Fruit fly (Drosophila melanogaster) whole organism, adult: Measurements from ENCODE around the gene CG42798.

Experiments used
- CG11617 ChIP-seq: fragments of 200-800 bp; sonication (Bioruptor generic); optimal IDR thresholded peaks from 2 replicates; lab custom pipeline; 2017; ENCODE audit warnings: mild to moderate bottlenecking, missing biosample characterization, missing genetic modification reagents, missing genetic modification characterization
- CG12768 ChIP-seq: fragments of 200-800 bp; sonication (Bioruptor generic); optimal IDR thresholded peaks from 2 replicates; lab custom pipeline; 2017; ENCODE audit warnings: missing biosample characterization, missing genetic modification characterization, mild to moderate bottlenecking, moderate library complexity, missing genetic modification reagents
- CG14711 ChIP-seq: fragments of 200-800 bp; sonication (Bioruptor generic); optimal IDR thresholded peaks from 2 replicates; lab custom pipeline; 2018; ENCODE audit warnings: missing biosample characterization, mild to moderate bottlenecking, missing genetic modification characterization, moderate library complexity
- CG1620 ChIP-seq: fragments of 200-800 bp; sonication (Bioruptor generic); optimal IDR thresholded peaks from 2 replicates; lab custom pipeline; 2016; ENCODE audit warnings: missing biosample characterization, missing genetic modification characterization
- CG33017 ChIP-seq: fragments of 200-800 bp; sonication (Bioruptor generic); optimal IDR thresholded peaks from 2 replicates; lab custom pipeline; 2018; ENCODE audit warnings: missing biosample characterization, mild to moderate bottlenecking, missing genetic modification characterization, moderate library complexity
- CG5204 ChIP-seq: fragments of 200-800 bp; sonication (Bioruptor generic); optimal IDR thresholded peaks from 2 replicates; lab custom pipeline; 2016; ENCODE audit warnings: missing biosample characterization, missing genetic modification characterization
- CG7045 ChIP-seq: fragments of 200-800 bp; sonication (Bioruptor generic); optimal IDR thresholded peaks from 2 replicates; lab custom pipeline; 2017; ENCODE audit warnings: missing biosample characterization, mild to moderate bottlenecking, missing genetic modification characterization
- CG7101 ChIP-seq: fragments of 200-800 bp; sonication (Bioruptor generic); optimal IDR thresholded peaks from 2 replicates; lab custom pipeline; 2018; ENCODE audit warnings: missing biosample characterization, mild to moderate bottlenecking, missing genetic modification characterization, moderate library complexity
- Clk ChIP-seq: fragments of 200-800 bp; sonication (Bioruptor generic); optimal IDR thresholded peaks from 2 replicates; lab custom pipeline; 2017; ENCODE audit warnings: missing biosample characterization, missing genetic modification characterization
- Crg-1 ChIP-seq: fragments of 200-800 bp; sonication (Bioruptor generic); optimal IDR thresholded peaks from 2 replicates; lab custom pipeline; 2016; ENCODE audit warnings: missing biosample characterization, missing genetic modification characterization
- Hr96 ChIP-seq: fragments of 200-800 bp; sonication (Bioruptor generic); optimal IDR thresholded peaks from 2 replicates; lab custom pipeline; 2016; ENCODE audit warnings: missing biosample characterization, missing genetic modification characterization
- Mnt ChIP-seq: fragments of 200-800 bp; sonication (Bioruptor generic); optimal IDR thresholded peaks from 2 replicates; lab custom pipeline; 2016; ENCODE audit warnings: missing biosample characterization, mild to moderate bottlenecking, missing genetic modification characterization
- bab1 ChIP-seq: fragments of 200-800 bp; sonication (Bioruptor generic); optimal IDR thresholded peaks from 3 replicates; lab custom pipeline; 2019; ENCODE audit warnings: missing biosample characterization, mild to moderate bottlenecking, missing genetic modification characterization, moderate library complexity
- cic ChIP-seq: fragments of 200-800 bp; sonication (Bioruptor generic); optimal IDR thresholded peaks from 2 replicates; lab custom pipeline; 2017; ENCODE audit warnings: missing biosample characterization, mild to moderate bottlenecking, missing genetic modification characterization, moderate library complexity
- cnc ChIP-seq, 2 experiments: fragments of >200 bp; optimal IDR thresholded peaks; 2 replicates each; lab custom pipeline; 2017
- kay ChIP-seq: fragments of 200-800 bp; sonication (Bioruptor generic); peaks from one replicate; lab custom pipeline; 2016; ENCODE audit warnings: missing biosample characterization, missing genetic modification characterization, borderline replicate concordance
- ovo ChIP-seq: fragments of 200-800 bp; sonication (Bioruptor generic); optimal IDR thresholded peaks from 2 replicates; lab custom pipeline; 2016; ENCODE audit warnings: missing biosample characterization, missing genetic modification characterization
- pad ChIP-seq: fragments of 200-800 bp; sonication (Bioruptor generic); optimal IDR thresholded peaks from 3 replicates; lab custom pipeline; 2017; ENCODE audit warnings: missing biosample characterization, missing genetic modification characterization, mild to moderate bottlenecking, moderate library complexity, missing genetic modification reagents
- tj ChIP-seq: fragments of 200-800 bp; sonication (Bioruptor generic); optimal IDR thresholded peaks from 3 replicates; lab custom pipeline; 2017; ENCODE audit warnings: missing biosample characterization, mild to moderate bottlenecking, missing genetic modification characterization, moderate library complexity
- toe ChIP-seq: fragments of 200-800 bp; sonication (Bioruptor generic); optimal IDR thresholded peaks from 2 replicates; lab custom pipeline; 2016; ENCODE audit warnings: missing biosample characterization, missing genetic modification characterization

CG42798 gene

dm6 chr3R:17406411-17406810 is at the start of gene CG42798, which contains the start of gene CG42824:
TSS of gene CG42798 (plus strand) at chr3R:17406678.
TSS of gene CG42824 (minus strand) at chr3R:17406511.
- TF ChIP-seq CG33017 (no peak), ovo (no peak), cnc (optimal IDR thresholded peaks at IDR 0.05; lab: Kevin White, UChicago) (no peak), tj (GFP tag; lab: Kevin White, UChicago) (no peak), Hr96 (GFP tag; lab: Kevin White, UChicago) (no peak), cic (GFP tag; lab: Kevin White, UChicago) (no peak), CG11617 (GFP tag; lab: Kevin White, UChicago) (no peak), Crg-1 (no peak), toe (no peak), CG12768 (GFP tag; lab: Kevin White, UChicago) (no peak), kay (GFP tag; lab: Kevin White, UChicago) (no peak), CG14711 (tag; lab: Kevin White, UChicago) (no peak)

DNA sequence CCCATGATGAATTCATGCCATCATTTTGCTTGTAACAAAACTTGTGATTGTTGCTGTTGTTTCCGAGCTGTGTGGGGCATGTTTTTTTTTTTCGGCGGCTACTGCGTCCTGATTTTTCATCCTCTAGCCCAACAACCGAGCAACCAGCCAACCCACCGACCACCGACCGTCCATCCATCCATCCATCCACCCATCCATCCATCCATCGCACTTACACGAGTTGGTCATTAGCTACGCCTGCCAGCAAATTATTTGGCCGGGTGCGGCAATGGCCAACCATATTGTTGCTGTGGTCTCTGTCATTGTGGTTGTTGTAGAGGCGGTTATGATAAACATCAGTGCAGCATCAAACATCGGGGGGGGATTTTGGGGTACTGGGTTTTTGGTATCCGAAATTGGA is 47.1 kb upstream of the CG42798 start:
- TF ChIP-seq CG7101 (tag; lab: Kevin White, UChicago) (no peak), cnc (optimal IDR thresholded peaks at IDR 0.05; lab: Kevin White, UChicago) (no peak), Mnt (GFP tag; lab: Kevin White, UChicago) (no peak), CG1620 (GFP tag; lab: Kevin White, UChicago) (no peak), tj (GFP tag; lab: Kevin White, UChicago) (no peak), bab1 (GFP tag; lab: Kevin White, UChicago) (no peak), ovo (no peak), CG7045 (GFP tag; lab: Kevin White, UChicago) (no peak), CG12768 (GFP tag; lab: Kevin White, UChicago) (no peak), CG14711 (tag; lab: Kevin White, UChicago) (no peak), kay (GFP tag; lab: Kevin White, UChicago) (no peak), toe (no peak), Crg-1 (no peak)

- TF ChIP-seq CG5204 (GFP tag; lab: Kevin White, UChicago): no peak
- TF ChIP-seq pad (GFP tag; lab: Kevin White, UChicago): no peak
- no peak for TF ChIP-seq cic (GFP tag; lab: Kevin White, UChicago)
- no peak for TF ChIP-seq cnc (optimal IDR thresholded peaks at IDR 0.05; lab: Kevin White, UChicago)
- TF ChIP-seq Crg-1: no peak
- TF ChIP-seq kay (GFP tag; lab: Kevin White, UChicago): no peak
- no peak for TF ChIP-seq CG14711 (tag; lab: Kevin White, UChicago)
- no peak for TF ChIP-seq CG7101 (tag; lab: Kevin White, UChicago)
- no peak for TF ChIP-seq CG11617 (GFP tag; lab: Kevin White, UChicago)
- no peak for TF ChIP-seq CG12768 (GFP tag; lab: Kevin White, UChicago)
Measured at dm6 chr3R:17366023-17366422, 40.5 kb upstream of the CG42798 start, which contains the start of gene beat-IIa. TSS of gene beat-IIa (minus strand) at chr3R:17366119.

DNA sequence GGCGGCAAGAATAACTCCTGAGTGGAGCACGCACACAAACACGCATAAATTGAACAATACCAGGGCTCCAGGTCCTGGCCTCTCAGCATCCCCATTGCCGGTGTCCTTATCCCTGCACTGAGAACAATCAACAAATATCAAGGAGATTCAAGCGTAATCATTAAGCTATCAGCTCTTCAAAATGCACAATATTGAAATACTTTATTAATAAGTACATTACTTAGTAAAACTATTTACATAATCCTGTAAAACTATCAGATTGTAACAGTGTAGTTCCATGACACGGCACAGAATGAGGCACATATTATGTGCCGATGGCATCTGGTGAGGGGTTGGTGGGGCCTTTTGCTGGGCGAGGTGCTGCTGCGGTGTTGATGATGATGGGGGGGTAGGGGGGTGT is 35.4 kb upstream of the CG42798 start:
- no peak for TF ChIP-seq CG7101 (tag; lab: Kevin White, UChicago)
- TF ChIP-seq Crg-1: no peak
- TF ChIP-seq pad (GFP tag; lab: Kevin White, UChicago): no peak
- TF ChIP-seq cic (GFP tag; lab: Kevin White, UChicago): no peak
- TF ChIP-seq Clk (GFP tag; lab: Kevin White, UChicago): no peak
- no peak for TF ChIP-seq Hr96 (GFP tag; lab: Kevin White, UChicago)
- TF ChIP-seq ovo: no peak
- TF ChIP-seq toe: no peak
- TF ChIP-seq tj (GFP tag; lab: Kevin White, UChicago): no peak
- no peak for TF ChIP-seq kay (GFP tag; lab: Kevin White, UChicago)
- no peak for TF ChIP-seq CG14711 (tag; lab: Kevin White, UChicago)
- TF ChIP-seq CG11617 (GFP tag; lab: Kevin White, UChicago): no peak
- no peak for TF ChIP-seq CG33017
- no peak for TF ChIP-seq CG7045 (GFP tag; lab: Kevin White, UChicago)
- no peak for TF ChIP-seq CG12768 (GFP tag; lab: Kevin White, UChicago)
- TF ChIP-seq CG1620 (GFP tag; lab: Kevin White, UChicago): no peak
- no peak for TF ChIP-seq cnc (optimal IDR thresholded peaks at IDR 0.05; lab: Kevin White, UChicago)

dm6 chr3R:17377503-17377902 is 29.0 kb upstream of the CG42798 start:
- TF ChIP-seq CG1620 (GFP tag; lab: Kevin White, UChicago) (no peak), bab1 (GFP tag; lab: Kevin White, UChicago) (no peak), tj (GFP tag; lab: Kevin White, UChicago) (no peak), CG7101 (tag; lab: Kevin White, UChicago) (no peak), CG14711 (tag; lab: Kevin White, UChicago) (no peak), ovo (no peak), cnc (optimal IDR thresholded peaks at IDR 0.05; lab: Kevin White, UChicago) (no peak), Hr96 (GFP tag; lab: Kevin White, UChicago) (no peak), CG12768 (GFP tag; lab: Kevin White, UChicago) (no peak), pad (GFP tag; lab: Kevin White, UChicago) (no peak), kay (GFP tag; lab: Kevin White, UChicago) (no peak), cic (GFP tag; lab: Kevin White, UChicago) (no peak), Clk (GFP tag; lab: Kevin White, UChicago) (no peak), Crg-1 (no peak), CG11617 (GFP tag; lab: Kevin White, UChicago) (no peak), CG5204 (GFP tag; lab: Kevin White, UChicago) (no peak), Mnt (GFP tag; lab: Kevin White, UChicago) (no peak), CG33017 (no peak)

- no peak for TF ChIP-seq tj (GFP tag; lab: Kevin White, UChicago)
- no peak for TF ChIP-seq cic (GFP tag; lab: Kevin White, UChicago)
- TF ChIP-seq CG1620 (GFP tag; lab: Kevin White, UChicago): no peak
- TF ChIP-seq CG11617 (GFP tag; lab: Kevin White, UChicago): no peak
- no peak for TF ChIP-seq CG7101 (tag; lab: Kevin White, UChicago)
- no peak for TF ChIP-seq Clk (GFP tag; lab: Kevin White, UChicago)
- TF ChIP-seq ovo: no peak
- no peak for TF ChIP-seq CG33017
- TF ChIP-seq Mnt (GFP tag; lab: Kevin White, UChicago): no peak
- TF ChIP-seq kay (GFP tag; lab: Kevin White, UChicago): no peak
- no peak for TF ChIP-seq toe
- TF ChIP-seq Crg-1: no peak
- no peak for TF ChIP-seq bab1 (GFP tag; lab: Kevin White, UChicago)
- no peak for TF ChIP-seq CG14711 (tag; lab: Kevin White, UChicago)
- TF ChIP-seq CG12768 (GFP tag; lab: Kevin White, UChicago): no peak
- no peak for TF ChIP-seq Hr96 (GFP tag; lab: Kevin White, UChicago)
Measured at dm6 chr3R:17379051-17379450, 27.4 kb upstream of the CG42798 start.
